Fruit fly (Drosophila melanogaster) whole organism, embryonic: ENCODE data around the gene fmt.

Experiments
- CG10209 ChIP-seq: fragments of 200-800 bp; sonication (Bioruptor generic); optimal IDR thresholded peaks from 3 replicates; lab custom pipeline; 2017; ENCODE audit warnings: missing biosample characterization, mild to moderate bottlenecking, missing genetic modification characterization, missing genetic modification reagents
- CG10366 ChIP-seq: fragments of 200-800 bp; sonication (Bioruptor generic); IDR thresholded peaks from 2 replicates; pipeline ENCODE4 v1.3.6; 2022; ENCODE audit warnings: missing biosample characterization, missing genetic modification characterization
- CG11695 ChIP-seq: fragments of 200-800 bp; sonication (Bioruptor generic); IDR thresholded peaks from 3 replicates; pipeline ENCODE4 v1.3.6; 2022; ENCODE audit warnings: missing biosample characterization, missing genetic modification characterization
- CG12071 ChIP-seq: fragments of 200-800 bp; sonication (Bioruptor generic); optimal IDR thresholded peaks from 3 replicates; lab custom pipeline; 2018; ENCODE audit warnings: missing biosample characterization, mild to moderate bottlenecking, missing genetic modification characterization
- CG12942 ChIP-seq: fragments of 200-800 bp; sonication (Bioruptor generic); optimal IDR thresholded peaks from 3 replicates; lab custom pipeline; 2016; ENCODE audit warnings: missing biosample characterization, missing genetic modification characterization
- CG13424 ChIP-seq: fragments of 200-800 bp; sonication (Bioruptor generic); optimal IDR thresholded peaks from 2 replicates; lab custom pipeline; 2019; ENCODE audit warnings: missing biosample characterization, mild to moderate bottlenecking, missing genetic modification characterization, moderate library complexity
- CG14050 ChIP-seq: fragments of 200-800 bp; sonication (Bioruptor generic); IDR thresholded peaks from 3 replicates; pipeline ENCODE4 v1.3.6; 2022; ENCODE audit warnings: missing biosample characterization, missing genetic modification characterization
- CG15601 ChIP-seq: fragments of 200-800 bp; sonication (Bioruptor generic); optimal IDR thresholded peaks from 3 replicates; lab custom pipeline; 2019; ENCODE audit warnings: missing biosample characterization, mild to moderate bottlenecking, missing genetic modification characterization, moderate library complexity
- CG1792 ChIP-seq: fragments of 200-800 bp; sonication (Bioruptor generic); optimal IDR thresholded peaks from 2 replicates; lab custom pipeline; 2016; ENCODE audit warnings: missing biosample characterization, missing genetic modification characterization
- CG18476 ChIP-seq: fragments of 200-800 bp; sonication (Bioruptor generic); optimal IDR thresholded peaks from 2 replicates; lab custom pipeline; 2016; ENCODE audit warnings: missing biosample characterization, mild to moderate bottlenecking, missing genetic modification characterization
- CG18619 ChIP-seq: fragments of 200-800 bp; sonication (Bioruptor generic); optimal IDR thresholded peaks from 3 replicates; lab custom pipeline; 2017; ENCODE audit warnings: missing biosample characterization, mild to moderate bottlenecking, missing genetic modification characterization
- CG2678 ChIP-seq: fragments of 200-800 bp; sonication (Bioruptor generic); optimal IDR thresholded peaks from 3 replicates; lab custom pipeline; 2019; ENCODE audit warnings: missing biosample characterization, mild to moderate bottlenecking, missing genetic modification characterization, moderate library complexity
- CG2712 ChIP-seq: fragments of 200-800 bp; optimal IDR thresholded peaks from 3 replicates; lab custom pipeline; 2019; ENCODE audit warnings: missing biosample characterization, mild to moderate bottlenecking, missing genetic modification characterization, moderate library complexity
- CG30020 ChIP-seq: fragments of 200-800 bp; optimal IDR thresholded peaks from 2 replicates; lab custom pipeline; 2019; ENCODE audit warnings: missing biosample characterization, mild to moderate bottlenecking, missing genetic modification characterization, moderate library complexity
- CG30431 ChIP-seq: fragments of 200-800 bp; sonication (Bioruptor generic); optimal IDR thresholded peaks from 2 replicates; lab custom pipeline; 2017; ENCODE audit warnings: missing biosample characterization, missing genetic modification characterization
- CG31441 ChIP-seq: fragments of 200-800 bp; sonication (Bioruptor generic); IDR thresholded peaks from 2 replicates; pipeline ENCODE4 v1.3.6; 2022; ENCODE audit warnings: missing biosample characterization, missing genetic modification characterization
- CG32767 ChIP-seq: fragments of 200-800 bp; sonication (Bioruptor generic); IDR thresholded peaks from 2 replicates; pipeline ENCODE4 v1.3.6; 2022; ENCODE audit warnings: missing biosample characterization, missing genetic modification characterization
- CG3281 ChIP-seq: fragments of 200-800 bp; sonication (Bioruptor generic); optimal IDR thresholded peaks from 3 replicates; lab custom pipeline; 2017; ENCODE audit warnings: missing biosample characterization, mild to moderate bottlenecking, missing genetic modification characterization
- CG33557 ChIP-seq: fragments of 200-800 bp; sonication (Bioruptor generic); optimal IDR thresholded peaks from 2 replicates; lab custom pipeline; 2019; ENCODE audit warnings: missing biosample characterization, mild to moderate bottlenecking, missing genetic modification characterization, moderate library complexity
- CG3838 ChIP-seq: fragments of 200-800 bp; sonication (Bioruptor generic); optimal IDR thresholded peaks from 3 replicates; lab custom pipeline; 2016; ENCODE audit warnings: missing biosample characterization, missing genetic modification characterization
- CG6813 ChIP-seq: fragments of 200-800 bp; sonication (Bioruptor generic); optimal IDR thresholded peaks from 2 replicates; lab custom pipeline; 2017; ENCODE audit warnings: missing biosample characterization, missing genetic modification characterization, mild to moderate bottlenecking, moderate library complexity, missing genetic modification reagents
- CG7372 ChIP-seq: fragments of 200-800 bp; sonication (Bioruptor generic); IDR thresholded peaks from 2 replicates; pipeline ENCODE4 v1.3.6; 2022; ENCODE audit warnings: missing biosample characterization, missing genetic modification characterization
- CG7745 ChIP-seq: fragments of 200-800 bp; sonication (Bioruptor generic); optimal IDR thresholded peaks from 2 replicates; lab custom pipeline; 2018; ENCODE audit warnings: missing biosample characterization, mild to moderate bottlenecking, missing genetic modification characterization, moderate library complexity
- CG8089 ChIP-seq: fragments of 200-800 bp; sonication (Bioruptor generic); optimal IDR thresholded peaks from 3 replicates; lab custom pipeline; 2016; ENCODE audit warnings: missing biosample characterization, missing genetic modification characterization
- CG8765 ChIP-seq: fragments of 200-800 bp; sonication (Bioruptor generic); IDR thresholded peaks from 2 replicates; pipeline ENCODE4 v1.3.6; 2022; ENCODE audit warnings: missing biosample characterization, missing genetic modification characterization
- CTCF ChIP-seq: fragments of 200-800 bp; sonication (Bioruptor generic); optimal IDR thresholded peaks from 2 replicates; lab custom pipeline; 2017; ENCODE audit warnings: missing biosample characterization, mild to moderate bottlenecking, missing genetic modification characterization, moderate library complexity
- Doc2 ChIP-seq: fragments of 200-800 bp; sonication (Bioruptor generic); IDR thresholded peaks from 2 replicates; pipeline ENCODE4 v1.3.6; 2022; ENCODE audit warnings: missing biosample characterization, missing genetic modification characterization
- Dp ChIP-seq: fragments of 200-800 bp; sonication (Bioruptor generic); optimal IDR thresholded peaks from 2 replicates; lab custom pipeline; 2018; ENCODE audit warnings: missing biosample characterization, mild to moderate bottlenecking, missing genetic modification characterization, moderate library complexity
- Lim3 ChIP-seq: fragments of 200-800 bp; sonication (Bioruptor generic); IDR thresholded peaks from 2 replicates; pipeline ENCODE4 v1.3.6; 2022; ENCODE audit warnings: missing biosample characterization, missing genetic modification characterization
- MTF-1 ChIP-seq: fragments of 200-800 bp; sonication (Bioruptor generic); optimal IDR thresholded peaks from 2 replicates; lab custom pipeline; 2018; ENCODE audit warnings: missing biosample characterization, mild to moderate bottlenecking, missing genetic modification characterization, borderline replicate concordance
- Mad ChIP-seq: fragments of 200-800 bp; sonication (Bioruptor generic); optimal IDR thresholded peaks from 2 replicates; lab custom pipeline; 2016; ENCODE audit warnings: missing biosample characterization, missing genetic modification characterization
- Nf-YB ChIP-seq: fragments of 200-800 bp; sonication (Bioruptor generic); optimal IDR thresholded peaks from 3 replicates; lab custom pipeline; 2019; ENCODE audit warnings: missing biosample characterization, mild to moderate bottlenecking, missing genetic modification characterization, moderate library complexity
- Sin3A ChIP-seq: fragments of >200 bp; optimal IDR thresholded peaks from 2 replicates; lab custom pipeline; 2018
- Sry-β ChIP-seq: fragments of 200-800 bp; sonication (Bioruptor generic); optimal IDR thresholded peaks from 2 replicates; lab custom pipeline; 2018; ENCODE audit warnings: missing biosample characterization, mild to moderate bottlenecking, missing genetic modification characterization, moderate library complexity
- Sry-δ ChIP-seq: fragments of 200-800 bp; sonication (Bioruptor generic); optimal IDR thresholded peaks from 2 replicates; lab custom pipeline; 2016; ENCODE audit warnings: missing biosample characterization, missing genetic modification characterization
- aop ChIP-seq: fragments of 200-800 bp; sonication (Bioruptor generic); IDR thresholded peaks from 2 replicates; pipeline ENCODE4 v1.3.6; 2022; ENCODE audit warnings: missing biosample characterization, missing genetic modification characterization
- ash1 ChIP-seq: fragments of 200-800 bp; sonication (Bioruptor generic); optimal IDR thresholded peaks from 2 replicates; lab custom pipeline; 2018; ENCODE audit warnings: missing biosample characterization, mild to moderate bottlenecking, missing genetic modification characterization
- cad ChIP-seq: fragments of >200 bp; optimal IDR thresholded peaks from 2 replicates; lab custom pipeline; 2017; ENCODE audit warnings: missing biosample characterization, missing genetic modification characterization
- chinmo ChIP-seq: fragments of 200-800 bp; sonication (Bioruptor generic); IDR thresholded peaks from 4 replicates; pipeline ENCODE4 v1.3.6; 2022; ENCODE audit warnings: missing biosample characterization, missing genetic modification characterization; ENCODE audit not compliant: partially characterized antibody
- chm ChIP-seq: fragments of 200-800 bp; sonication (Bioruptor generic); IDR thresholded peaks from 2 replicates; pipeline ENCODE4 v1.3.6; 2022; ENCODE audit warnings: missing biosample characterization, missing genetic modification characterization
- dm ChIP-seq: fragments of 200-800 bp; sonication (Bioruptor generic); optimal IDR thresholded peaks from 3 replicates; lab custom pipeline; 2016; ENCODE audit warnings: missing biosample characterization, missing genetic modification characterization
- h ChIP-seq: fragments of >200 bp; optimal IDR thresholded peaks from 2 replicates; lab custom pipeline; 2017
- oc ChIP-seq: fragments of 200-800 bp; sonication (Bioruptor generic); optimal IDR thresholded peaks from 2 replicates; lab custom pipeline; 2018; ENCODE audit warnings: missing biosample characterization, mild to moderate bottlenecking, missing genetic modification characterization, moderate library complexity
- pum ChIP-seq: fragments of 200-800 bp; sonication (Bioruptor generic); optimal IDR thresholded peaks from 2 replicates; lab custom pipeline; 2016; ENCODE audit warnings: missing biosample characterization, missing genetic modification characterization
- rib ChIP-seq: fragments of 200-800 bp; sonication (Bioruptor generic); IDR thresholded peaks from 2 replicates; pipeline ENCODE4 v1.3.6; 2022; ENCODE audit warnings: missing biosample characterization, missing genetic modification characterization
- row ChIP-seq: fragments of 200-800 bp; sonication (Bioruptor generic); IDR thresholded peaks from 3 replicates; pipeline ENCODE4 v1.3.6; 2022; ENCODE audit warnings: missing biosample characterization, missing genetic modification characterization
- sim ChIP-seq: fragments of 200-800 bp; sonication (Bioruptor generic); IDR thresholded peaks from 2 replicates; pipeline ENCODE4 v1.3.6; 2022; ENCODE audit warnings: missing biosample characterization, missing genetic modification characterization
- sr ChIP-seq: fragments of 200-800 bp; sonication (Bioruptor generic); IDR thresholded peaks from 3 replicates; pipeline ENCODE4 v1.3.6; 2022; ENCODE audit warnings: missing biosample characterization, missing genetic modification characterization
- stc ChIP-seq: fragments of 200-800 bp; sonication (Bioruptor generic); IDR thresholded peaks from 2 replicates; pipeline ENCODE4 v1.3.6; 2022; ENCODE audit warnings: missing biosample characterization, missing genetic modification characterization
- tio ChIP-seq: fragments of 200-800 bp; sonication (Bioruptor generic); optimal IDR thresholded peaks from 2 replicates; lab custom pipeline; 2017; ENCODE audit warnings: missing biosample characterization, missing genetic modification characterization, inconsistent platforms
- tup ChIP-seq: fragments of 200-800 bp; sonication (Bioruptor generic); optimal IDR thresholded peaks from 2 replicates; lab custom pipeline; 2016; ENCODE audit warnings: missing biosample characterization, mild to moderate bottlenecking, missing genetic modification characterization, moderate library complexity
- yki ChIP-seq: fragments of >200 bp; optimal IDR thresholded peaks from 3 replicates; lab custom pipeline; 2018

fmt gene

DNA sequence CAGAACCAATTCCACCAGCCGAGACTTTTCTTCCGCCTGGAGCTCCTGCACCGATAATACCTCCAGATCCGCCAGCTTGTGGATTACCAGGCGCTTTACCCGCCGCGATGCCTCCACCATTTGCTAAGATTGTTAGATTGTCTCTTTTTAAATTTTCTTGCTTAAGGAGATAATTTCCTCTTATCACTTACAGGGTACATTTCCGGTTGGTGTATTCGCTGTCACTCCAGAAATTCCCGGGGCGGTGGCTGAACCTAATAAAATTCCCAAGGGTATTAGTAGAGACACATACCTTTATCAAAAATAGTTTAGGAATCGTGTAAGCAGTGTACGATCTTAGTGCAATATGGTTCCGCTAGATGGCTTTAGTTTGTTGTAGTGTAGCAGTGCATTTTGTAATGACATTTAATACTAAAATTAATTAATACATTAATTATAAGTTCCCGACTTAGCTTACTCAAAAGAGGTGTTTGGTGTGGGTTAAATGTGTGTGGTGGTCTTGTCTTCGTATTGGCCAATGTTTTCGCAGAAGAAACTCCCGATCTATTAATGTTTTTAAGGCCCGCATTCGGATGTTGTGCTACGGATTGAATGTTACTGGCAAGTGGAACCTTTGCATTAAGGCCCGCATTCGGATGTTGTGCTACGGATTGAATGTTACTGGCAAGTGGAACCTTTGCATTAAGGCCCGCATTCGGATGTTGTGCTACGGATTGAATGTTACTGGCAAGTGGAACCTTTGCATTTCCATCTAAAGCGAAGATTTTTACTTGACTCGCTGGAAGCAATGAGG is 48.9 kb downstream of the fmt start:
- TF ChIP-seq CG8765 (GFP tag; lab: Robert Waterston, UW): no peak
- TF ChIP-seq CG12071 (GFP tag; lab: Kevin White, UChicago): peak; percentile 92
- peak; percentile 56 for TF ChIP-seq CG1792 (GFP tag; lab: Kevin White, UChicago)
- TF ChIP-seq pum (GFP tag; lab: Kevin White, UChicago): no peak
- peak; percentile 89 for TF ChIP-seq stc (GFP tag; lab: Robert Waterston, UW)
- TF ChIP-seq CG6813 (GFP tag; lab: Kevin White, UChicago): peak; percentile 90
- no peak for TF ChIP-seq cad (GFP tag; lab: Kevin White, UChicago)
- TF ChIP-seq chinmo (GFP tag; lab: Robert Waterston, UW): no peak
- peak; percentile 12 for TF ChIP-seq oc (tag; lab: Kevin White, UChicago)
- no peak for TF ChIP-seq CG2678 (tag; lab: Kevin White, UChicago)
- no peak for TF ChIP-seq Doc2 (GFP tag; lab: Robert Waterston, UW)
- TF ChIP-seq CG10366: peak; percentile 72
- peak; percentile 82 for TF ChIP-seq sim (GFP tag; lab: Robert Waterston, UW)
- peak; percentile 5 for TF ChIP-seq dm (GFP tag; lab: Kevin White, UChicago)
- TF ChIP-seq CG15601 (tag; lab: Kevin White, UChicago): peak; percentile 53
- peak; percentile 22; the same call in 1 of the 3 replicates for TF ChIP-seq row
- TF ChIP-seq CG2712 (tag; lab: Kevin White, UChicago): peak; percentile 72
- TF ChIP-seq h: no peak
- peak; percentile 77 for TF ChIP-seq ash1
- peak; percentile 70; the same call in 1 of the 2 replicates for TF ChIP-seq CG32767 (GFP tag; lab: Robert Waterston, UW)
- TF ChIP-seq CG30431 (GFP tag; lab: Kevin White, UChicago): peak; percentile 56
- TF ChIP-seq Lim3 (GFP tag; lab: Robert Waterston, UW): no peak
- TF ChIP-seq chm (GFP tag; lab: Robert Waterston, UW): peak; percentile 94
- peak; percentile 34 for TF ChIP-seq CG13424 (tag; lab: Kevin White, UChicago)
- no peak for TF ChIP-seq Dp (GFP tag; lab: Kevin White, UChicago)
- peak; percentile 31 for TF ChIP-seq Sry-δ (GFP tag; lab: Kevin White, UChicago)
- TF ChIP-seq CG33557 (GFP tag; lab: Kevin White, UChicago): peak; percentile 50
- TF ChIP-seq CG3838 (GFP tag; lab: Kevin White, UChicago): peak; percentile 4
- peak; percentile 45 for TF ChIP-seq Nf-YB (GFP tag; lab: Kevin White, UChicago)
- TF ChIP-seq CG31441 (GFP tag; lab: Robert Waterston, UW): peak; percentile 80
- peak; percentile 91 for TF ChIP-seq CTCF
- no peak for TF ChIP-seq CG7745
- peak; percentile 43 for TF ChIP-seq Sin3A
- peak; percentile 83 for TF ChIP-seq CG7372 (GFP tag; lab: Robert Waterston, UW)
- TF ChIP-seq CG3281 (GFP tag; lab: Kevin White, UChicago): peak; percentile 84
- TF ChIP-seq aop (GFP tag; lab: Robert Waterston, UW): no peak
- no peak for TF ChIP-seq CG12942 (GFP tag; lab: Kevin White, UChicago)
- peak; percentile 27 for TF ChIP-seq Mad
- no peak for TF ChIP-seq tup (GFP tag; lab: Kevin White, UChicago)
- TF ChIP-seq CG8089 (GFP tag; lab: Kevin White, UChicago): peak; percentile 59
- TF ChIP-seq tio: peak; percentile 50
- peak; percentile 93 for TF ChIP-seq sr (GFP tag; lab: Robert Waterston, UW)
- TF ChIP-seq Sry-β (GFP tag; lab: Kevin White, UChicago): peak; percentile 62
- peak; percentile 81 for TF ChIP-seq CG11695
- TF ChIP-seq rib (GFP tag; lab: Robert Waterston, UW): no peak
- peak; percentile 73 for TF ChIP-seq CG10209 (GFP tag; lab: Kevin White, UChicago)
- TF ChIP-seq MTF-1: peak; percentile 94
- peak; percentile 79 for TF ChIP-seq CG14050 (GFP tag; lab: Robert Waterston, UW)
- peak; percentile 38 for TF ChIP-seq yki (lab: Kevin White, UChicago)
- peak; percentile 8 for TF ChIP-seq CG18476 (GFP tag; lab: Kevin White, UChicago)
- peak; percentile 97 for TF ChIP-seq CG30020 (tag; lab: Kevin White, UChicago)
- TF ChIP-seq CG18619: peak; percentile 75
